Fruit fly (Drosophila melanogaster) whole organism, pupa: ENCODE results near the gene CG12075.

Experiments
- CG10348 ChIP-seq: fragments of 200-800 bp; sonication (Bioruptor generic); IDR thresholded peaks from 2 replicates; pipeline ENCODE4 v1.3.6; 2022; ENCODE audit warnings: missing biosample characterization, missing genetic modification characterization
- CG12605 ChIP-seq: fragments of 200-800 bp; sonication (Bioruptor generic); IDR thresholded peaks from 2 replicates; pipeline ENCODE4 v1.3.6; 2022; ENCODE audit warnings: missing biosample characterization, missing genetic modification characterization
- CG13204 ChIP-seq: fragments of 200-800 bp; sonication (Bioruptor generic); optimal IDR thresholded peaks from 2 replicates; lab custom pipeline; 2018; ENCODE audit warnings: missing biosample characterization, mild to moderate bottlenecking, missing genetic modification characterization, moderate library complexity
- CG14655 ChIP-seq: fragments of 200-800 bp; sonication (Bioruptor generic); optimal IDR thresholded peaks from 3 replicates; lab custom pipeline; 2017; ENCODE audit warnings: mild to moderate bottlenecking, missing biosample characterization, missing genetic modification reagents, missing genetic modification characterization
- CG15710 ChIP-seq: fragments of 200-800 bp; sonication (Bioruptor generic); optimal IDR thresholded peaks from 2 replicates; lab custom pipeline; 2018; ENCODE audit warnings: missing biosample characterization, mild to moderate bottlenecking, missing genetic modification characterization, moderate library complexity
- CG17806 ChIP-seq: fragments of 200-800 bp; sonication (Bioruptor generic); optimal IDR thresholded peaks from 2 replicates; lab custom pipeline; 2018; ENCODE audit warnings: missing biosample characterization, mild to moderate bottlenecking, missing genetic modification characterization, moderate library complexity
- CG32121 ChIP-seq: fragments of 200-800 bp; sonication (Bioruptor generic); IDR thresholded peaks from 2 replicates; pipeline ENCODE4 v1.3.6; 2022; ENCODE audit warnings: missing biosample characterization, missing genetic modification characterization
- CG34367 ChIP-seq: fragments of 200-800 bp; sonication (Bioruptor generic); optimal IDR thresholded peaks from 2 replicates; lab custom pipeline; 2018; ENCODE audit warnings: missing biosample characterization, mild to moderate bottlenecking, missing genetic modification characterization
- CG4496 ChIP-seq: fragments of 200-800 bp; sonication (Bioruptor generic); IDR thresholded peaks from 3 replicates; pipeline ENCODE4 v1.3.6; 2022; ENCODE audit warnings: missing biosample characterization, missing genetic modification characterization
- CG8159 ChIP-seq: fragments of 200-800 bp; sonication (Bioruptor generic); optimal IDR thresholded peaks from 3 replicates; lab custom pipeline; 2018; ENCODE audit warnings: missing biosample characterization, mild to moderate bottlenecking, missing genetic modification characterization, moderate library complexity
- CG8301 ChIP-seq: fragments of 200-800 bp; sonication (Bioruptor generic); optimal IDR thresholded peaks from 2 replicates; lab custom pipeline; 2018; ENCODE audit warnings: missing biosample characterization, mild to moderate bottlenecking, missing genetic modification characterization
- CG9948 ChIP-seq: fragments of 200-800 bp; sonication (Bioruptor generic); optimal IDR thresholded peaks from 2 replicates; lab custom pipeline; 2018; ENCODE audit warnings: missing biosample characterization, mild to moderate bottlenecking, missing genetic modification characterization, moderate library complexity
- D1 ChIP-seq: fragments of 200-800 bp; sonication (Bioruptor generic); optimal IDR thresholded peaks from 2 replicates; lab custom pipeline; 2018; ENCODE audit warnings: missing biosample characterization, mild to moderate bottlenecking, missing genetic modification characterization, moderate library complexity
- EcR ChIP-seq: fragments of 200-800 bp; sonication (Bioruptor generic); optimal IDR thresholded peaks from 3 replicates; lab custom pipeline; 2019; ENCODE audit warnings: missing biosample characterization, missing genetic modification characterization, mild to moderate bottlenecking, moderate library complexity, missing genetic modification reagents
- Ets98B ChIP-seq: fragments of 200-800 bp; sonication (Bioruptor generic); IDR thresholded peaks from 2 replicates; pipeline ENCODE4 v1.3.6; 2022; ENCODE audit warnings: missing biosample characterization, missing genetic modification characterization
- Pif1A ChIP-seq: fragments of 200-800 bp; sonication (Bioruptor generic); optimal IDR thresholded peaks from 3 replicates; lab custom pipeline; 2016; ENCODE audit warnings: missing biosample characterization, missing genetic modification characterization
- Pif1B ChIP-seq: fragments of 200-800 bp; sonication (Bioruptor generic); optimal IDR thresholded peaks from 3 replicates; lab custom pipeline; 2016; ENCODE audit warnings: missing biosample characterization, missing genetic modification characterization
- Snoo ChIP-seq: fragments of 200-800 bp; sonication (Bioruptor generic); optimal IDR thresholded peaks from 3 replicates; lab custom pipeline; 2017; ENCODE audit warnings: missing biosample characterization, mild to moderate bottlenecking, missing genetic modification characterization, inconsistent platforms
- fd96Ca ChIP-seq: fragments of 200-800 bp; sonication (Bioruptor generic); IDR thresholded peaks from 3 replicates; pipeline ENCODE4 v1.3.6; 2022; ENCODE audit warnings: missing biosample characterization, missing genetic modification characterization
- gl ChIP-seq: fragments of 200-800 bp; sonication (Bioruptor generic); optimal IDR thresholded peaks from 2 replicates; lab custom pipeline; 2018; ENCODE audit warnings: missing biosample characterization, mild to moderate bottlenecking, missing genetic modification characterization
- rn ChIP-seq: fragments of 200-800 bp; sonication (Bioruptor generic); IDR thresholded peaks from 2 replicates; pipeline ENCODE4 v1.3.6; 2022; ENCODE audit warnings: missing biosample characterization, missing genetic modification characterization

The CG12075 gene

DNA sequence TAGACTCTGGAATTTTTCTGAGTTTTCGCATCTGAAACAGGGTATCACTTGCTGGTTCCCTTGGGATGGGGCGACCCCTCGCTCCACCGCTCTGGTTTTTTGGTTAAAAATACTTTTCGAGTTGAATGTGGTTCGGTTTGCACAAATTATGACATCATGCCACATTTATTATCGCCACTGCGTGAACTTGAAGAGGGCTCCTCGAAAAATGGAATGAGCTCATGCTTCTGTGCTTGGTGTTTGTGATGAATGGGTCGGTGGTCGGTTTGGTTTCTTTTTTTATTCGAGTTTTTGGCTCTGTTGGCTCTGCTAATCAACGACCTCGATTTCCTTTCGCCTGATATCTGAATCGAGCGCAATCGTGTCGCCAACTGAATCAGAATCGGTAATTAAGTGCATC, 43.6 kb downstream of the CG12075 start:
- no peak for TF ChIP-seq rn
- no peak for TF ChIP-seq CG34367 (tag; lab: Kevin White, UChicago)
- TF ChIP-seq EcR (GFP tag; lab: Kevin White, UChicago): no peak
- no peak for TF ChIP-seq D1 (tag; lab: Kevin White, UChicago)
- TF ChIP-seq Pif1A: no peak
- TF ChIP-seq Pif1B (GFP tag; lab: Kevin White, UChicago): no peak
- TF ChIP-seq Ets98B: no peak
- no peak for TF ChIP-seq Snoo (tag; lab: Kevin White, UChicago)
- no peak for TF ChIP-seq fd96Ca (GFP tag; lab: Robert Waterston, UW)
- TF ChIP-seq CG8301 (tag; lab: Kevin White, UChicago): no peak
- no peak for TF ChIP-seq CG12605 (GFP tag; lab: Robert Waterston, UW)
- TF ChIP-seq CG9948: no peak
- TF ChIP-seq CG8159 (tag; lab: Kevin White, UChicago): no peak
- no peak for TF ChIP-seq CG15710
- no peak for TF ChIP-seq CG14655
- no peak for TF ChIP-seq CG17806
- TF ChIP-seq CG13204 (GFP tag; lab: Kevin White, UChicago): no peak
- no peak for TF ChIP-seq CG4496 (GFP tag; lab: Robert Waterston, UW)
- TF ChIP-seq CG10348 (GFP tag; lab: Robert Waterston, UW): no peak
- TF ChIP-seq CG32121 (GFP tag; lab: Robert Waterston, UW): no peak

- TF ChIP-seq Ets98B: no peak
- TF ChIP-seq CG10348 (GFP tag; lab: Robert Waterston, UW): no peak
- TF ChIP-seq CG13204 (GFP tag; lab: Kevin White, UChicago): no peak
- TF ChIP-seq, all 21 proteins: peak for 0
Measured at dm6 chrX:8883388-8883787, 45.3 kb downstream of the CG12075 start.

dm6 chrX:8883954-8884353, 45.8 kb downstream of the CG12075 start:
- TF ChIP-seq CG14655: no peak
- TF ChIP-seq CG13204 (GFP tag; lab: Kevin White, UChicago): no peak
- no peak for TF ChIP-seq D1 (tag; lab: Kevin White, UChicago)
- no peak for TF ChIP-seq Pif1A
- no peak for TF ChIP-seq CG34367 (tag; lab: Kevin White, UChicago)
- TF ChIP-seq Pif1B (GFP tag; lab: Kevin White, UChicago): no peak
- no peak for TF ChIP-seq rn
- no peak for TF ChIP-seq CG9948
- no peak for TF ChIP-seq CG8159 (tag; lab: Kevin White, UChicago)
- TF ChIP-seq fd96Ca (GFP tag; lab: Robert Waterston, UW): no peak
- TF ChIP-seq CG12605 (GFP tag; lab: Robert Waterston, UW): no peak
- TF ChIP-seq Ets98B: no peak
- TF ChIP-seq CG4496 (GFP tag; lab: Robert Waterston, UW): no peak
- TF ChIP-seq, all 21 proteins: peak for 0

DNA sequence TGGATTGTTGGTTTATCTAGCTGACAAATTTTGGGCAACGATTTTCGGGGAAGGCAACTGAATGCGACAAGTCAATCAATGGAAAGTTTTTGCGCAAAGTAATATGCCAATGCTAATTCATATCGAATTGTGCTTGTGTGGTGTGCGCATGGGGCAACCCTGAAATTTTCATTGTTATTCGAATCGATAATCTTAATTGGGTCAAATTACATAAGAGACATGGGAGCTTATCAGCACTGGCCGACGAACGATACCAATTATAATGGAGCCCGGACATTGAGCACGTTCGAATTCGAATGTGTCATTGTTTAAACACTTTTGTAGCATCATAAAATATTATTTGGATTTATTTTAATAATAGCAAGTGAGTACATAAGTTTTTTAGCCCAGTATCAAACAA, 46.6 kb downstream of the CG12075 start:
- TF ChIP-seq CG10348 (GFP tag; lab: Robert Waterston, UW) (no peak), CG13204 (GFP tag; lab: Kevin White, UChicago) (no peak), CG12605 (GFP tag; lab: Robert Waterston, UW) (no peak), CG14655 (no peak), CG4496 (GFP tag; lab: Robert Waterston, UW) (no peak), CG9948 (no peak), CG8301 (tag; lab: Kevin White, UChicago) (no peak), EcR (GFP tag; lab: Kevin White, UChicago) (no peak), CG32121 (GFP tag; lab: Robert Waterston, UW) (no peak), CG8159 (tag; lab: Kevin White, UChicago) (no peak), fd96Ca (GFP tag; lab: Robert Waterston, UW) (no peak)
- TF ChIP-seq, all 21 proteins: peak for 0

- TF ChIP-seq CG10348 (GFP tag; lab: Robert Waterston, UW): no peak
- TF ChIP-seq Snoo (tag; lab: Kevin White, UChicago): no peak
- no peak for TF ChIP-seq Pif1A
- no peak for TF ChIP-seq gl (tag; lab: Kevin White, UChicago)
- TF ChIP-seq CG14655: no peak
- no peak for TF ChIP-seq CG13204 (GFP tag; lab: Kevin White, UChicago)
- TF ChIP-seq Pif1B (GFP tag; lab: Kevin White, UChicago): no peak
- no peak for TF ChIP-seq CG34367 (tag; lab: Kevin White, UChicago)
- TF ChIP-seq CG15710: no peak
Measured at dm6 chrX:8885177-8885576, 47.1 kb downstream of the CG12075 start.

DNA sequence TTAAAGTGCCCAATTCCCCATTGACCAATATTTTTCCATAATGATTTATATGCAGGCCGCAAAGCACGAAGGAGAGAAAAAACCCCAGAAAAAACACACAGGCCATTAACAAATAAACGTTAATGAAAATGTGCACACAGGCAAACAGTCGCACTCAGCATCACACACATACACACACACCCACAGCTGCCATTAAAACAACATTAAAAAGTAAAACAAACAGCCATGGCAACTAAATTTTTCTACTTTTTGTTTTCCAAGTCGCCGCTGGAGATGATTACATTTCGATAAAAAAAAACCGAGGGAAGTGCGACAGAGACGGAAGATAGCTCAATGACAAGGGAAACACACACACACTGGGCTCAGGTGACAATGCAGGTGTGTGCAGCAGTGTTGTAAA, 49.3 kb downstream of the CG12075 start:
- no peak for TF ChIP-seq CG34367 (tag; lab: Kevin White, UChicago)
- TF ChIP-seq Pif1A: no peak
- no peak for TF ChIP-seq Pif1B (GFP tag; lab: Kevin White, UChicago)
- no peak for TF ChIP-seq CG14655
- TF ChIP-seq gl (tag; lab: Kevin White, UChicago): no peak
- TF ChIP-seq CG32121 (GFP tag; lab: Robert Waterston, UW): no peak
- TF ChIP-seq CG4496 (GFP tag; lab: Robert Waterston, UW): no peak
- no peak for TF ChIP-seq Ets98B
- TF ChIP-seq CG17806: no peak
- no peak for TF ChIP-seq fd96Ca (GFP tag; lab: Robert Waterston, UW)
- no peak for TF ChIP-seq CG12605 (GFP tag; lab: Robert Waterston, UW)
- TF ChIP-seq EcR (GFP tag; lab: Kevin White, UChicago): no peak
- TF ChIP-seq Snoo (tag; lab: Kevin White, UChicago): no peak
- TF ChIP-seq CG8159 (tag; lab: Kevin White, UChicago): no peak
